Fruit fly (Drosophila melanogaster): ENCODE measurements around the gene CG31272.

Gene CG31272

DNA sequence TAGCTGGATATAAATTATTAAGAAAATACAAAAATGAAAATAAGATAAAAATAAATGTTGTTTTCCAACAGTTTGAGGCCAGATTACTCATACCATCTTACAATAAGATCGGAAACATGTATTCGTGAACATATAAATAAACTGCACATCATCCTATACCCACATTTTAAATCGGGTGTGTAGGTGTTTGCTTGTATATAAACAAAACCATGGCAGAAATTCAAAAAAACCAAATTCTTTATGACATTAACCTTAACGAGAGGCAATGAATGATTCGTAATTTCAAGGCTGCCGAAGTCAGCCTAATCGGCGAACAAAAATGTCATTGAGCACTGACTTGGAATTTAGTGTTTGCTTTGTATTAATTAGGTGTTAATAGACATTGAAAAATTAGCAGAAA, 19.0 kb upstream of the CG31272 start:
- no peak for TF ChIP-seq CG32121 (GFP tag; IDR thresholded peaks at IDR 0.05)
- TF ChIP-seq CG17806 (tag; optimal IDR thresholded peaks at IDR 0.05) = no peak
- no peak for TF ChIP-seq CG10348 (GFP tag; IDR thresholded peaks at IDR 0.05)
- TF ChIP-seq Snoo (tag; optimal IDR thresholded peaks at IDR 0.05) = no peak
- no peak for TF ChIP-seq Pif1B (GFP tag; optimal IDR thresholded peaks at IDR 0.05)

DNA sequence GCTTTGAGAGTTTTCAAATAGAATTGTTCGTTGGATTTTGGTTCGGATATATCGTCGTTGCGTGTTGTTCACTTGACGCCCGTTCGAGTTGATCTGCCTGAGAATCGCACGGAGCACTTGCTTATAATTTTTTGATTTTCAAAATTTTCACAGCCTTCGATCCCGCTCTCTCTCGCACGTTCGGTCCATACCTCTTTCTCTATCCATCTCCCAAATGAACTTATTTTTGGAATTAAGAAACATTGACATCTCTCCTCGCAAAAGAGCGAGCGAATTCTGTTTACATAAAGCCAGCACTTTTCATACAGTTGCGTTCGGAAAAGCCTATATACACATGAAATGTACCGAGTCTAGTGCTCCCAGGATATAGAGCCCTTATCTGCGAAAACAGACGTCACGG, 18.1 kb upstream of the CG31272 start, which contains the start of the genes CG45076, CG45078 and fau:
Gene CG45076 (minus strand): TSS at position 101 of the 400 bp plus-strand sequence.
Gene CG45078 (minus strand): TSS at position 101 of the 400 bp plus-strand sequence.
Gene fau (minus strand): TSS at position 101 of the 400 bp plus-strand sequence.
- no peak for TF ChIP-seq CG32121 (GFP tag; IDR thresholded peaks at IDR 0.05)
- no peak for TF ChIP-seq CG8301 (tag; optimal IDR thresholded peaks at IDR 0.05)
- no peak for TF ChIP-seq D1 (tag; optimal IDR thresholded peaks at IDR 0.05)
- TF ChIP-seq CG4496 (GFP tag; IDR thresholded peaks at IDR 0.05) = no peak
- TF ChIP-seq fd96Ca (GFP tag; IDR thresholded peaks at IDR 0.05) = no peak
- TF ChIP-seq EcR (GFP tag; optimal IDR thresholded peaks at IDR 0.05) = no peak
- no peak for TF ChIP-seq gl (tag; optimal IDR thresholded peaks at IDR 0.05)
- TF ChIP-seq CG14655 (GFP tag; optimal IDR thresholded peaks at IDR 0.05) = no peak
- no peak for TF ChIP-seq CG15710 (tag; optimal IDR thresholded peaks at IDR 0.05)
- no peak for TF ChIP-seq rn (GFP tag; IDR thresholded peaks at IDR 0.05)
- no peak for TF ChIP-seq CG8159 (tag; optimal IDR thresholded peaks at IDR 0.05)
- no peak for TF ChIP-seq CG13204 (GFP tag; optimal IDR thresholded peaks at IDR 0.05)
- no peak for TF ChIP-seq Ets98B (GFP tag; IDR thresholded peaks at IDR 0.05)
- no peak for TF ChIP-seq Pif1B (GFP tag; optimal IDR thresholded peaks at IDR 0.05)
- TF ChIP-seq Snoo (tag; optimal IDR thresholded peaks at IDR 0.05) = no peak
- no peak for TF ChIP-seq CG10348 (GFP tag; IDR thresholded peaks at IDR 0.05)
- TF ChIP-seq CG17806 (tag; optimal IDR thresholded peaks at IDR 0.05) = no peak
- TF ChIP-seq CG34367 (tag; optimal IDR thresholded peaks at IDR 0.05) = no peak
- no peak for TF ChIP-seq Pif1A (GFP tag; optimal IDR thresholded peaks at IDR 0.05)

DNA sequence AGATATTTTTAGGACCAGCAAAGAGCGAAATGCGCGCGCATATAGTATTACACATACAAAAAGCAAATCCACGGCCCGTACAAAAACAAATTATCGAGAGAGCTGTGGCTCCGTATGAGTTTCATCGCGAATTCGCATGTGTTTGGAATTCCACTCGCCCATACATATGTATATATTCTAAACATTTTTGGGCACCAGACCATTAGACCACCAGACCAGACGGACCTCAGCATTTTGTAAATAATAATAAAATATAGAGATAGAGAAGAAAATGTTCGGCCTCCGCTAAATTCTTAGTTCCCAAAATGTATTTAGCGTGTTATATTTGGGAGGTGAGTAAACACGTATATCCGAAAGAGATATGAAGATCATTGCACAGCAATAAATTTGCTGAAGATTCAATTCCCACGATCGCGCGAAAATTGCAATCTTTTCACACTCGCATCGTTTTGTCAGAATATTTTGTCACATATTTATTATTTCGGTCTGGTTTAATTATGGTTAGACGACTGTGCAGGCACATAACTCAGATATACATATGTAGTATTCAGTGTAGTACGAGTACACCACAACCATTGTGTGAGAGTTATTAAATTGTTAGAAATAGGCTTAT, 17.0 kb upstream of the CG31272 start:
- TF ChIP-seq CG4496 (GFP tag; IDR thresholded peaks at IDR 0.05) = 0 out of 3 replicates have a peak, but pooled peaks have one; percentile 42
- TF ChIP-seq Ets98B (GFP tag; IDR thresholded peaks at IDR 0.05) = no peak
- no peak for TF ChIP-seq rn (GFP tag; IDR thresholded peaks at IDR 0.05)

DNA sequence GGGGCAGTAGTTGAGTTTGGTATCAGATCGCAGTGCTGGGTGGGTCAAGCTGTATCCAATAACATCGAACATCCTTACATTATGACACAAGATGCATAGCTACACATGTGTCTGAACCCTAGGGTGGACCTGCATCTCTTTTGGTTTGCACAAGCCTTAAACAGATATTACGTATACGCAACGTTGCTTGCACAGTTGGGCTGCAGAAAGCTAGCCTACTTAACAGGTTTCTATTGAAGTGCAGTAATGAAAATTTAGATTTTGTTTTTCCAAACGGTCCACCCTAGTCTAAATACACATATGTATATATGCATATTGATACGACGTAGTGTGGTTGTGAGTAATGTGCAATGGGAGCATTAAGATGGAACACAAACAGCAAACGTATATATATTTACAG, 16.0 kb upstream of the CG31272 start:
- TF ChIP-seq CG32121 (GFP tag; IDR thresholded peaks at IDR 0.05) (peak; percentile 55; the same call in 1 of the 2 replicates), CG12605 (GFP tag; IDR thresholded peaks at IDR 0.05) (no peak), Pif1B (GFP tag; optimal IDR thresholded peaks at IDR 0.05) (peak; percentile 51), CG34367 (tag; optimal IDR thresholded peaks at IDR 0.05) (no peak), fd96Ca (GFP tag; IDR thresholded peaks at IDR 0.05) (no peak), CG4496 (GFP tag; IDR thresholded peaks at IDR 0.05) (peak; percentile 88), Ets98B (GFP tag; IDR thresholded peaks at IDR 0.05) (peak; percentile 65)

DNA sequence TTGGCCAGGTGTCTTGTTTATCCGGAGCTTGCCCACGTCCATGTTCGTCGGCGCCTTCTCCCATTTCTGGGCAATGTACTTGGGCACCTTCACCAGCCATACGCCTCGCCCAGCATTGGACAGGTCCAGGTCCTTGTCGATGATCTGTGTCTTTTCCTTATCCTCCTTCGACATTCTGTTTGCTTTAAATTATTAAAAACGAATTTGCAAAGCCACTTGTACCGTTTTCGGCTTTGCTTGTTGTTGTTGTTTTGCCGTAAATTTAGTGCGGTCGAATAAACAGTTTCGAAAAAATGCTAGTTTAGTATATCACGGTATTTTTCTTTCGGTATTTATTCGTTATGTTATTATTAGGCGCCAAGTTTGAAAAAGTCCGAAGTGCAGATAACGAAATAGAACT, 8.3 kb upstream of the CG31272 start, which contains the start of gene TfIIFbeta:
Gene TfIIFbeta (minus strand): TSS at position 279 of the 400 bp plus-strand sequence.
- TF ChIP-seq CG8159 (tag; optimal IDR thresholded peaks at IDR 0.05) (no peak), Ets98B (GFP tag; IDR thresholded peaks at IDR 0.05) (no peak), CG9948 (tag; optimal IDR thresholded peaks at IDR 0.05) (no peak), D1 (tag; optimal IDR thresholded peaks at IDR 0.05) (no peak), CG12605 (GFP tag; IDR thresholded peaks at IDR 0.05) (no peak)

DNA sequence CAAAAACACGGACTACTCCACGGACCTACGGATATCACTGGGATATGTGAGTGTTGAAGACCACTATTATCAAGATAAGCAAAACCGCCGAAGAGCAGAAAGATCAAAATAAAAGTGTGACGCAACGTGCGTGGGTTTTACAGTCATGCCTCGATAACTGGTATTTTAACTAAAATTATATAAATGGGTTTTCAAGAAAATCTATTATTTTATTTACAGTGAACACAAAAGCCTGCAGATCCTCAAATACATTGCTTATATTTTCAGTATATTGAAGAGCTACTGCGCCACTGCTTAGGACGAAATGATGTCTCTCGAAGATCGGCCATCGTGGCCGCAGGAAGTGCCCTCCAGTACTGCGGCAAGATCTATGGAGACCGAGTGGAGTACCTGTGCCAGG, 2.8 kb upstream of the CG31272 start:
- TF ChIP-seq CG10348 (GFP tag; IDR thresholded peaks at IDR 0.05) (no peak), Ets98B (GFP tag; IDR thresholded peaks at IDR 0.05) (0 out of 2 replicates have a peak, but pooled peaks have one; percentile 21), CG4496 (GFP tag; IDR thresholded peaks at IDR 0.05) (peak; percentile 65; the same call in 2 of the 3 replicates), gl (tag; optimal IDR thresholded peaks at IDR 0.05) (no peak), CG8159 (tag; optimal IDR thresholded peaks at IDR 0.05) (no peak), CG13204 (GFP tag; optimal IDR thresholded peaks at IDR 0.05) (no peak), CG32121 (GFP tag; IDR thresholded peaks at IDR 0.05) (peak; percentile 62; the same call in 1 of the 2 replicates)

DNA sequence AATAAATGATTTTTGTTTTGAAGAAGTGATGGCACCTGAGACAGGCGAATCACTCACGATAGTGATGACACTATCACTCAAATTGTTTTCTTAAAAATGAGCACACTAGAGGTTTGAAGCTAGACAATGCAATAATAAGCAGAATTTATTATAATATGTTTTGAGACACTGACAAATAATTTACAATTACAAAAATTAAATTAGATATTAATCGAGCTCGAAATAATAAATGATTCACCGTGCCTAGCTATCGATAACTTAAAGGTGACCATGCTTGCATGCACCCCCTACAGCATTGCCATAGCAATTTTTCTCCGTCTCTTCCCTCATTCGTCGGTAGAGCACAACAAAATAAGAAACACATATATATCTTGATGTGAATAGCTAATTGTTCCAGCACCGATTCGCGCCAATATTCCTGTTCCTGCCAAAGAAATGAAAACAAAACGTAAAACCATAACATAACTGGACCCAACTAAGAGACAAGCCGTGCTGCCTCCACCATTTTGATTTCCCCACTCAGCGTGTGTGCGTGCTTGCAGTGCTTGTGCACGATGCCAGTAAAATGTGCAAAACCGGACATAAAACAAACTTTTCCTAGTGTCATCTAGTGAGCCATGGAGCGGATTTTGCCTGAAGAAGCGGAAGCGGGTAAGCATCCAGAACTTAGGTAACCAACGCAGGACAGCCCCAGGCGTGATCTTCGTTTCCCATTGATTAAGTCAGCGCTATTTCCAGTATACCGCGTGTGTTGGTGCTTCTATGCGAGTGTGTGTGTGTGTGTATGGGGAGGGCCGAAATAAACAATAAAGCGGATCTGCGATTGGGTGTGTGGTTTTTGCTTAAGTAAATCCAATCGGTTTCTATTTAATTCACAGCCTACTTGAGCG, 2.0 kb upstream of the CG31272 start, which contains the start of the genes MED7 and Cap-H2:
Gene MED7 (minus strand): TSS at position 67 of the 890 bp plus-strand sequence.
Gene Cap-H2 (plus strand): TSS at position 345 of the 890 bp plus-strand sequence.
- no peak for TF ChIP-seq gl (tag; optimal IDR thresholded peaks at IDR 0.05)
- TF ChIP-seq CG34367 (tag; optimal IDR thresholded peaks at IDR 0.05) = no peak
- TF ChIP-seq rn (GFP tag; IDR thresholded peaks at IDR 0.05) = 0 out of 2 replicates have a peak, but pooled peaks have one; percentile 26
- TF ChIP-seq EcR (GFP tag; optimal IDR thresholded peaks at IDR 0.05) = no peak
- no peak for TF ChIP-seq CG14655 (GFP tag; optimal IDR thresholded peaks at IDR 0.05)
- no peak for TF ChIP-seq CG10348 (GFP tag; IDR thresholded peaks at IDR 0.05)
- peak; percentile 66; the same call in 2 of the 3 replicates for TF ChIP-seq CG4496 (GFP tag; IDR thresholded peaks at IDR 0.05)
- no peak for TF ChIP-seq CG8159 (tag; optimal IDR thresholded peaks at IDR 0.05)
- TF ChIP-seq Pif1B (GFP tag; optimal IDR thresholded peaks at IDR 0.05) = no peak
- TF ChIP-seq CG9948 (tag; optimal IDR thresholded peaks at IDR 0.05) = no peak
- no peak for TF ChIP-seq Snoo (tag; optimal IDR thresholded peaks at IDR 0.05)
- peak; percentile 67 for TF ChIP-seq CG32121 (GFP tag; IDR thresholded peaks at IDR 0.05)
- TF ChIP-seq Pif1A (GFP tag; optimal IDR thresholded peaks at IDR 0.05) = no peak
- no peak for TF ChIP-seq CG8301 (tag; optimal IDR thresholded peaks at IDR 0.05)
- TF ChIP-seq Ets98B (GFP tag; IDR thresholded peaks at IDR 0.05) = peak; percentile 44
- no peak for TF ChIP-seq CG17806 (tag; optimal IDR thresholded peaks at IDR 0.05)

Measured in whole organism, pupa.